Fruit fly (Drosophila melanogaster): ENCODE data around the gene Pglym78.

The Pglym78 gene

dm6 chr3R:29112398-29113150, 35.5 kb upstream of the Pglym78 start, which contains the start of the genes alpha-Man-Ib and Pdhb (continued):
- TF ChIP-seq Dip2 (GFP tag; IDR thresholded peaks at IDR 0.05) (no peak), unc-4 (GFP tag; IDR thresholded peaks at IDR 0.05; ENCODE audit: partially characterized antibody) (0 out of 2 replicates have a peak, but pooled peaks have one; percentile 38), Rx (GFP tag; IDR thresholded peaks at IDR 0.05) (peak; percentile 44), CG2202 (tag; optimal IDR thresholded peaks at IDR 0.05) (peak; percentile 20), br (optimal IDR thresholded peaks at IDR 0.05) (no peak), C15 (GFP tag; IDR thresholded peaks at IDR 0.05) (no peak), CG1024 (GFP tag; IDR thresholded peaks at IDR 0.05) (peak; percentile 48; the same call in 1 of the 2 replicates), pros (GFP tag; optimal IDR thresholded peaks at IDR 0.05) (no peak), CG3995 (GFP tag; optimal IDR thresholded peaks at IDR 0.05) (peak; percentile 97), CG32767 (GFP tag; IDR thresholded peaks at IDR 0.05) (peak; percentile 73; the same call in 1 of the 2 replicates), shn (GFP tag; optimal IDR thresholded peaks at IDR 0.05) (peak; percentile 29), peb (GFP tag; IDR thresholded peaks at IDR 0.05) (peak; percentile 43; the same call in 1 of the 2 replicates), gcm2 (GFP tag; optimal IDR thresholded peaks at IDR 0.05) (no peak), CG11560 (tag; IDR thresholded peaks at IDR 0.05) (peak; percentile 53; the same call in 1 of the 3 replicates), CG33557 (GFP tag; optimal IDR thresholded peaks at IDR 0.05) (peak; percentile 72), CG7963 (GFP tag; IDR thresholded peaks at IDR 0.05; ENCODE audit: partially characterized antibody) (no peak), kay (GFP tag; optimal IDR thresholded peaks at IDR 0.05) (peak; percentile 59), Usf (GFP tag; optimal IDR thresholded peaks at IDR 0.05) (peak; percentile 63), Doc3 (GFP tag; IDR thresholded peaks at IDR 0.05; ENCODE audit: partially characterized antibody) (0 out of 3 replicates have a peak, but pooled peaks have one; percentile 15), crol (GFP tag; IDR thresholded peaks at IDR 0.05) (no peak), Dref (GFP tag; IDR thresholded peaks at IDR 0.05) (peak; percentile 51), CG3163 (GFP tag; optimal IDR thresholded peaks at IDR 0.05) (no peak), NfI (GFP tag; optimal IDR thresholded peaks at IDR 0.05) (peak; percentile 82), CG4707 (GFP tag; optimal IDR thresholded peaks at IDR 0.05) (no peak), CkIIα-i1 (GFP tag; IDR thresholded peaks at IDR 0.05) (no peak), sug (tag; optimal IDR thresholded peaks at IDR 0.05) (peak; percentile 74), caup (GFP tag; optimal IDR thresholded peaks at IDR 0.05; ENCODE audit: severe bottlenecking) (peak; percentile 66), GATAe (GFP tag; conservative IDR thresholded peaks at IDR 0.05) (peak; percentile 38; the same call in 1 of the 2 replicates), lov (optimal IDR thresholded peaks at IDR 0.05) (no peak), lov (GFP tag; IDR thresholded peaks at IDR 0.05) (peak; percentile 77; the same call in 1 of the 3 replicates), Chrac-16 (GFP tag; optimal IDR thresholded peaks at IDR 0.05) (peak; percentile 79), Adf1 (GFP tag; IDR thresholded peaks at IDR 0.05) (peak; percentile 50), Nf-YC (tag; optimal IDR thresholded peaks at IDR 0.05) (peak; percentile 75), CG4282 (GFP tag; optimal IDR thresholded peaks at IDR 0.05) (no peak), corto (GFP tag; optimal IDR thresholded peaks at IDR 0.05) (no peak), CG8478 (optimal IDR thresholded peaks at IDR 0.05) (no peak), Hey (tag; optimal IDR thresholded peaks at IDR 0.05) (no peak), HmgD (GFP tag; optimal IDR thresholded peaks at IDR 0.05) (peak; percentile 49), crc (GFP tag; optimal IDR thresholded peaks at IDR 0.05) (no peak), nerfin-2 (GFP tag; IDR thresholded peaks at IDR 0.05; ENCODE audit: partially characterized antibody) (no peak), Bteb2 (GFP tag; optimal IDR thresholded peaks at IDR 0.05) (no peak), CG32532 (GFP tag; IDR thresholded peaks at IDR 0.05) (peak; percentile 89), sc (optimal IDR thresholded peaks at IDR 0.05) (no peak), sc (GFP tag; optimal IDR thresholded peaks at IDR 0.05) (peak; percentile 33), Sin3A (optimal IDR thresholded peaks at IDR 0.05) (peak; percentile 45), CG7372 (GFP tag; IDR thresholded peaks at IDR 0.05) (peak; percentile 75), fru (optimal IDR thresholded peaks at IDR 0.05) (no peak), CG18476 (GFP tag; optimal IDR thresholded peaks at IDR 0.05) (peak; percentile 8), eyg (GFP tag; optimal IDR thresholded peaks at IDR 0.05) (no peak), Stat92E (GFP tag; optimal IDR thresholded peaks at IDR 0.05) (peak in 1 of 3 experiments; percentile 11), Tbp (GFP tag; optimal IDR thresholded peaks at IDR 0.05) (no peak)

Measured in whole organism, embryonic.